Fruit fly (Drosophila melanogaster): ENCODE data around the gene HBS1.

The HBS1 gene

dm6 chr3L:1850498-1850897 lies 14.5 kb downstream of the HBS1 start:
- no peak for TF ChIP-seq CG17801 (GFP tag; optimal IDR thresholded peaks at IDR 0.05; ENCODE audit: partially characterized antibody)

dm6 chr3L:1844600-1844999 lies 20.4 kb downstream of the HBS1 start:
- no peak for TF ChIP-seq CG17801 (GFP tag; optimal IDR thresholded peaks at IDR 0.05; ENCODE audit: partially characterized antibody)

- no peak for TF ChIP-seq CG17801 (GFP tag; optimal IDR thresholded peaks at IDR 0.05; ENCODE audit: partially characterized antibody)
These were observed 23.1 kb downstream of the HBS1 start, which contains the start of gene Cpr62Bc for dm6 chr3L:1841984-1842383. Gene Cpr62Bc (minus strand): TSS chr3L:1842084.

DNA sequence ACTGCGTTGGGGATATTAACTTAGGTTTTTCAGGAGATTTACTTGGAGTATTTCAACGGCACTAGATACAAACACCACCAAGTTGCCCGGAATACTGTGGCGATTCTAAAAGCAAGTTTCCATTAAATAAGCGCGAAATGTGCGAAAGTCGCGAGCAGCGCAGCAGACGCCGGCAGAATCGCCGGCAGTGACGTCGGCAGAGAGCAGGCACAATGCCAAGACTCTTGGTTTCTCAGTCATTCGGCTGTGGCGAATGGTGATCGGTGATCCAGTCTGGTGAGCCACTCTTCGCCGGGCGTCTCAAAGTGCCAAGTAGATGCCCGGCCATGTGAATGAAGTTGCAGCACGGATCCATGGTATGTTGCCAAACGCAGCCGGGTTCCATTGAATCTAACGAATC lies 30.0 kb downstream of the HBS1 start, which contains the start of gene Cpr62Bb:
Cpr62Bb (minus strand) TSS at position 101 of the 400 bp plus-strand sequence.
- TF ChIP-seq CG17801 (GFP tag; optimal IDR thresholded peaks at IDR 0.05; ENCODE audit: partially characterized antibody) = no peak

DNA sequence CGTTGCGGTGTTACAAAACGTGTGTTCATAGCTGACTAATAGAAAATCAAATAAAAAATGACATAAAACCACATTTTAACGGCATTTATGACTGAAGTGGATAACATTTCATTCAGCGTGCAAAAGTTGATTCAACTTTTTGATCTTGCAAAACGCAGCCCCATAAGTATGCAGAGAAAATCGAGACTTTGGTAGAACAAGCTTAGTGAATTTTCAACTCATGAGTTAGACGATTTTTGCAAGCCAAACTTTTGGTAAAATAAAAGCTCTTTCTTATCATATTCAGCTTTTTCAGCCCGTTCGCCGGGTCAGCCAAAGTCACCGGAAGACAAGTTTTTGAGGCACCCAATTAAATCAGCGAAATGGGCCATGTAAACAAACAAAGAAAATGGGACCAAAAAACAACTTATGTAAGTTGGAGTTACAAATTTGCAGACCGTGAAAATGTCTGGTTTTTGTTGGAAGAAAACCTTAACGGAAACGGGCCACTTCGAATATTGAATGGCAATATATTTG lies 33.2 kb downstream of the HBS1 start, which contains the start of gene Cpr62Ba:
Cpr62Ba (minus strand) TSS at position 31 of the 516 bp plus-strand sequence.
- TF ChIP-seq CG17801 (GFP tag; optimal IDR thresholded peaks at IDR 0.05; ENCODE audit: partially characterized antibody) = no peak

DNA sequence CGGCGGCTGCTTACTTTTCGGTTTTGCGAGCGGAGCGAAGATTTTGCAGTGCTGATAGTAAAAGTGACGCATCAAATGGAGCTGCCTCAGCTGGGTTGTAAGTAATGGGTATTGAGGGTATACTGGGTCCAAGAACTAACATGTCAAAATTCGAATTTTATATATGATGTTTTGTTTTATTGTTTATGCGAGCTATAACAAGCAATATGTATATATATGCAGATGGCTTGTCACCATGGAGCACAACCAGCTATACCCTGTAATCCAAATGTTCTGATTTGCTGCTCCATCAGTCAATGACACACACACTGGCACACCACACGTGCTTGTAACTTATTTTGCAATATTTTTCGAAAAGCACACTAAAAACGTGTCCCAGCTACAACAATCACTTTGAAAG lies 35.5 kb downstream of the HBS1 start:
- TF ChIP-seq CG17801 (GFP tag; optimal IDR thresholded peaks at IDR 0.05; ENCODE audit: partially characterized antibody) = no peak

dm6 chr3L:1827809-1828371 lies 37.1 kb downstream of the HBS1 start:
- no peak for TF ChIP-seq CG17801 (GFP tag; optimal IDR thresholded peaks at IDR 0.05; ENCODE audit: partially characterized antibody)

DNA sequence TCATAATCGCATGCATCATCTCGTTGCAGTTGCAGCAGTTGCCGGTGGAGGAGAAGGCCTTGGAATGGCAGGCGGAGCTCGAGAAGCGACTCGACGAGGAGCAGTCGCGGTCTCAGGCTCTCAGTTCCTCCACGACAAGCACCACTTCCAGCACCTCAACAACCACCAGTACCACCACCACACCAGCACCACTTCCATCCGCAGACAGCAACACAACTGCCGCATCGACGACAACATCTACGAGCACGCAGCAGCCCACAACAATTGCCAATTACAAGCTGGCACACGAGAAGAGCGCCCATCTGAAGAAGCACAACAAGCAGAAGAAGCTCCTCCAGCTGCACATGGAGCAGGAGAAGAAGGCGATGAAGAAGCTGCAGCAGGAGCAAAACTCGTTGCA lies 42.7 kb downstream of the HBS1 start:
- no peak for TF ChIP-seq CG17801 (GFP tag; optimal IDR thresholded peaks at IDR 0.05; ENCODE audit: partially characterized antibody)

dm6 chr3L:1821140-1821539 lies 43.9 kb downstream of the HBS1 start:
- TF ChIP-seq CG17801 (GFP tag; optimal IDR thresholded peaks at IDR 0.05; ENCODE audit: partially characterized antibody) = no peak

DNA sequence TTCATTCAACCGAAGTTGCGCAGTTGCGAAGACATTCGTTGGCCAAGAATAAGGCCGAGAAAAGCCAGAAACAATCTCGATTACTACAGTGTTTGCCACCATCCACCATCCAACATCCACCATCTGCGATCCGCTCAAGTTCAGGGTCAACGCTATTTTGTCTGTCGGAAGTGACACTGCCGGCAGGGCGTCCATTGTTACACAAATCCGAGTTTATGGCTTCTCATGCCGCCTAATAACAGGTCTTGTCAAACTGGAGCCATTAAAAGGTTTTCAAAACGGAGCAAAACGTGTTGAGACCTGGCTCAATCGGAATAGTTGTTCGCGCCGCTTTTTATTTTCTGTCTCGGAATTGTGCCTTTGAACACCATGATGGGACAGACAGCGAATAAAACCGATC lies 46.2 kb downstream of the HBS1 start:
- no peak for TF ChIP-seq CG17801 (GFP tag; optimal IDR thresholded peaks at IDR 0.05; ENCODE audit: partially characterized antibody)

DNA sequence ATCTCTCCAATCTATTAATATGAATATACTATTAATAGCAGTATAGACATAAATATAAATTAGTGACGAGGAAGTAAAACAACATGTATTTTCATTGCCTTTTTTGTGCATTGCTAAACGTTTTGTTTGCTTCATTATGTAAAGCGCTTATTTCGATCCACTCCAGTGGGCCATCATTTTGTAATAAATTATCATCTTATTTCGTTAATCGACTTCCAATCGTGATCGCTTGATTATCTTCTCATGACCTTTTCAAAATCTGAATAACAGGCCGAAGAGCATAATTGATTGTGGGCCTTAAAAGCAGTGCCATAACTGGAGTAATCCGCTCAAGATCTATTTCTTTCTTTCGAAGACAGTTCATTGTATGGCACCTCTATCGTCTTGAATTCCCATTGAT lies 47.6 kb downstream of the HBS1 start:
- TF ChIP-seq CG17801 (GFP tag; optimal IDR thresholded peaks at IDR 0.05; ENCODE audit: partially characterized antibody) = no peak

DNA sequence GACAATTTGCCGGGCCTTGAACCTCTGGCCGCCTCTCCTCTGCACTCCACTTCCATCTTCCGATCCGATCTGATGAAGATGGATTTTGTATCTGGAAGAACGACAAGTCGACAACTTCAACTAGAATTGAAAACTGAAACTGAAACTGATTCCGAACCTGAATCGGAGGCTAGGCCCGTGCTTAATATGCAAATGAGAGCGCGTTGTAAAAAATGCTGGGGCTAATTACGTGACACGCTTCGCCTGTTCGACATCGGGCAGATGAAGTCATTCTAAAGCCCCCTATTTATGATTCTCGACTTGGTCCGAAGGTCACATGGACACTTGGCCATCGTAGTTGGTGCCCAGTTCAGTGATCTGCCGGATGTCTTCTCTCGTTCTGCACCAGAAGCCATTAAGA lies 48.4 kb downstream of the HBS1 start:
- TF ChIP-seq CG17801 (GFP tag; optimal IDR thresholded peaks at IDR 0.05; ENCODE audit: partially characterized antibody) = no peak
